Fruit fly (Drosophila melanogaster): Measurements from ENCODE around the gene del.

dm6 chr2L:21109680-21110079 is 38.7 kb downstream of the del start:
- TF ChIP-seq toe (GFP tag; optimal IDR thresholded peaks at IDR 0.05) (no peak), CG7101 (tag; optimal IDR thresholded peaks at IDR 0.05) (no peak), kay (GFP tag; ENCODE audit: borderline replicate concordance) (no peak)
